Worm (Caenorhabditis elegans): ENCODE results near the gene C43G2.3.

- no peak for TF ChIP-seq ztf-4 (tag; optimal IDR thresholded peaks at IDR 0.05)
- TF ChIP-seq nhr-237 (tag; optimal IDR thresholded peaks at IDR 0.05), result no peak
- no peak for TF ChIP-seq unc-55 (GFP tag; optimal IDR thresholded peaks at IDR 0.05)
- TF ChIP-seq mdl-1 (tag; optimal IDR thresholded peaks at IDR 0.05), result no peak
- no peak for TF ChIP-seq blmp-1 (tag; optimal IDR thresholded peaks at IDR 0.05; ENCODE audit: insufficient read depth)
- TF ChIP-seq ceh-82 (tag; optimal IDR thresholded peaks at IDR 0.05), result no peak
- no peak for TF ChIP-seq nhr-12 (tag; optimal IDR thresholded peaks at IDR 0.05)
- TF ChIP-seq sma-3 (GFP tag; optimal IDR thresholded peaks at IDR 0.05), result no peak
- no peak for TF ChIP-seq lin-39 (tag; optimal IDR thresholded peaks at IDR 0.05)
- TF ChIP-seq fos-1 (tag; optimal IDR thresholded peaks at IDR 0.05), result no peak
- no peak for TF ChIP-seq aly-2 (tag; optimal IDR thresholded peaks at IDR 0.05)
These were observed 42.1 kb upstream of the C43G2.3 start, which contains the start of gene C01G5.3 for ce11 chrIV:6535908-6536307.
